Worm (Caenorhabditis elegans) whole organism, late embryonic: ENCODE data around the gene dnc-3.

Source experiments
- F13H6.1 ChIP-seq: sonication (generic microtip); optimal IDR thresholded peaks from 2 replicates; lab custom pipeline; 2016; ENCODE audit warnings: missing genetic modification characterization, missing compliant biosample characterization
- Y22D7AL.16 ChIP-seq: sonication (generic microtip); optimal IDR thresholded peaks from 2 replicates; lab custom pipeline; 2016; ENCODE audit warnings: missing genetic modification characterization, missing compliant biosample characterization
- ama-1 ChIP-seq: fragments of 150-350 bp; optimal IDR thresholded peaks from 2 replicates; lab custom pipeline; 2014
- ceh-48 ChIP-seq: sonication (generic microtip); optimal IDR thresholded peaks from 2 replicates; lab custom pipeline; 2016; ENCODE audit warnings: missing genetic modification characterization, inconsistent platforms, missing compliant biosample characterization
- ets-4 ChIP-seq: sonication (generic microtip); optimal IDR thresholded peaks from 2 replicates; lab custom pipeline; 2016; ENCODE audit warnings: missing genetic modification characterization, missing compliant biosample characterization
- madf-2 ChIP-seq: sonication (generic microtip); optimal IDR thresholded peaks from 2 replicates; lab custom pipeline; 2017; ENCODE audit warnings: missing genetic modification characterization, missing compliant biosample characterization
- pat-9 ChIP-seq: fragments of 200-800 bp; sonication (Bioruptor generic); optimal IDR thresholded peaks from 2 replicates; lab custom pipeline; 2018; ENCODE audit warnings: mild to moderate bottlenecking, missing genetic modification characterization, moderate library complexity, missing compliant biosample characterization
- pros-1 ChIP-seq: fragments of 150-350 bp; optimal IDR thresholded peaks from 2 replicates; lab custom pipeline; 2014; ENCODE audit warnings: missing biosample characterization, missing genetic modification reagents, missing genetic modification characterization
- rnt-1 ChIP-seq: sonication (generic microtip); optimal IDR thresholded peaks from 2 replicates; lab custom pipeline; 2016; ENCODE audit warnings: missing genetic modification characterization, missing compliant biosample characterization
- sox-4 ChIP-seq: sonication (generic microtip); optimal IDR thresholded peaks from 2 replicates; lab custom pipeline; 2017; ENCODE audit warnings: mild to moderate bottlenecking, missing genetic modification characterization, inconsistent platforms, missing compliant biosample characterization
- tbx-2 ChIP-seq: sonication (generic microtip); optimal IDR thresholded peaks from 2 replicates; lab custom pipeline; 2016; ENCODE audit warnings: missing genetic modification characterization, missing compliant biosample characterization
- tbx-7 ChIP-seq: sonication (generic microtip); optimal IDR thresholded peaks from 2 replicates; lab custom pipeline; 2016; ENCODE audit warnings: missing genotype, missing genetic modification characterization, missing compliant biosample characterization
- unc-86 ChIP-seq: sonication (generic microtip); optimal IDR thresholded peaks from 2 replicates; lab custom pipeline; 2016; ENCODE audit warnings: missing genetic modification characterization, missing compliant biosample characterization

ce11 chrII:3595339-3595738 is 41.8 kb downstream of the dnc-3 start, which contains the start of gene Y49F6A.12:
- TF ChIP-seq pros-1 (tag; lab: Kevin White, UChicago) (no peak), tbx-2 (tag; lab: Kevin White, UChicago) (no peak), sox-4 (no peak), Y22D7AL.16 (tag; lab: Kevin White, UChicago) (no peak), F13H6.1 (no peak), ama-1 (no peak), ceh-48 (no peak), madf-2 (tag; lab: Kevin White, UChicago) (no peak), rnt-1 (no peak), pat-9 (no peak), unc-86 (tag; lab: Kevin White, UChicago) (no peak), tbx-7 (tag; lab: Kevin White, UChicago) (no peak), ets-4 (tag; lab: Kevin White, UChicago) (no peak)
